Fruit fly (Drosophila melanogaster) whole organism, embryonic: ENCODE results near the gene anchor.

Experiments used
- CG10209 ChIP-seq: fragments of 200-800 bp; sonication (Bioruptor generic); optimal IDR thresholded peaks from 3 replicates; lab custom pipeline; 2017; ENCODE audit warnings: missing biosample characterization, mild to moderate bottlenecking, missing genetic modification characterization, missing genetic modification reagents
- CG1024 ChIP-seq: fragments of 200-800 bp; sonication (Bioruptor generic); IDR thresholded peaks from 2 replicates; pipeline ENCODE4 v1.3.6; 2022; ENCODE audit warnings: missing biosample characterization, missing genetic modification characterization
- CG12769 ChIP-seq: fragments of 200-800 bp; sonication (Bioruptor generic); optimal IDR thresholded peaks from 2 replicates; lab custom pipeline; 2019; ENCODE audit warnings: missing biosample characterization, mild to moderate bottlenecking, missing genetic modification characterization, moderate library complexity
- CG15269 ChIP-seq: fragments of 200-800 bp; sonication (Bioruptor generic); optimal IDR thresholded peaks from 2 replicates; lab custom pipeline; 2018; ENCODE audit warnings: missing biosample characterization, mild to moderate bottlenecking, missing genetic modification characterization, moderate library complexity
- CG17385 ChIP-seq: fragments of 200-800 bp; sonication (Bioruptor generic); optimal IDR thresholded peaks from 3 replicates; lab custom pipeline; 2018; ENCODE audit warnings: missing biosample characterization, mild to moderate bottlenecking, missing genetic modification characterization
- CG34376 ChIP-seq: fragments of 200-800 bp; sonication (Bioruptor generic); optimal IDR thresholded peaks from 2 replicates; lab custom pipeline; 2018; ENCODE audit warnings: missing biosample characterization, mild to moderate bottlenecking, missing genetic modification characterization
- CG34422 ChIP-seq: fragments of 200-800 bp; sonication (Bioruptor generic); IDR thresholded peaks from 3 replicates; pipeline ENCODE4 v1.3.6; 2022; ENCODE audit warnings: missing biosample characterization, missing genetic modification characterization
- CG4617 ChIP-seq: fragments of 200-800 bp; sonication (Bioruptor generic); optimal IDR thresholded peaks from 3 replicates; lab custom pipeline; 2016; ENCODE audit warnings: missing biosample characterization, missing genetic modification characterization, borderline replicate concordance
- CG6272 ChIP-seq: fragments of 200-800 bp; sonication (Bioruptor generic); IDR thresholded peaks from 2 replicates; pipeline ENCODE4 v1.3.6; 2022; ENCODE audit warnings: missing biosample characterization, missing genetic modification characterization
- CG7372 ChIP-seq: fragments of 200-800 bp; sonication (Bioruptor generic); IDR thresholded peaks from 2 replicates; pipeline ENCODE4 v1.3.6; 2022; ENCODE audit warnings: missing biosample characterization, missing genetic modification characterization
- CG7987 ChIP-seq: fragments of 200-800 bp; sonication (Bioruptor generic); optimal IDR thresholded peaks from 2 replicates; lab custom pipeline; 2018; ENCODE audit warnings: missing biosample characterization, mild to moderate bottlenecking, missing genetic modification characterization, moderate library complexity
- CG8478 ChIP-seq: fragments of >200 bp; optimal IDR thresholded peaks from 2 replicates; lab custom pipeline; 2018
- CG8924 ChIP-seq: fragments of 200-800 bp; optimal IDR thresholded peaks from 3 replicates; lab custom pipeline; 2019; ENCODE audit warnings: missing biosample characterization, mild to moderate bottlenecking, missing genetic modification characterization, moderate library complexity
- Ets65A ChIP-seq: fragments of 200-800 bp; sonication (Bioruptor generic); peaks from one replicate; lab custom pipeline; 2016; ENCODE audit warnings: missing biosample characterization, missing genetic modification characterization
- Fer3 ChIP-seq: fragments of 200-800 bp; sonication (Bioruptor generic); optimal IDR thresholded peaks from 2 replicates; lab custom pipeline; 2018; ENCODE audit warnings: missing biosample characterization, mild to moderate bottlenecking, missing genetic modification characterization, moderate library complexity
- Gug ChIP-seq: fragments of 200-800 bp; sonication (Bioruptor generic); IDR thresholded peaks from 4 replicates; pipeline ENCODE4 v1.3.6; 2022; ENCODE audit warnings: missing biosample characterization, missing genetic modification characterization
- Lim3 ChIP-seq: fragments of 200-800 bp; sonication (Bioruptor generic); IDR thresholded peaks from 2 replicates; pipeline ENCODE4 v1.3.6; 2022; ENCODE audit warnings: missing biosample characterization, missing genetic modification characterization
- Meics ChIP-seq: fragments of 200-800 bp; sonication (Bioruptor generic); optimal IDR thresholded peaks from 2 replicates; lab custom pipeline; 2017; ENCODE audit warnings: missing biosample characterization, mild to moderate bottlenecking, missing genetic modification characterization
- NC2β ChIP-seq: fragments of 200-800 bp; sonication (Bioruptor generic); optimal IDR thresholded peaks from 2 replicates; lab custom pipeline; 2016; ENCODE audit warnings: missing biosample characterization, missing genetic modification characterization
- NFAT ChIP-seq: fragments of 200-800 bp; sonication (Bioruptor generic); IDR thresholded peaks from 2 replicates; pipeline ENCODE4 v1.3.6; 2022; ENCODE audit warnings: missing biosample characterization, missing genetic modification characterization
- Optix ChIP-seq: fragments of 200-800 bp; sonication (Bioruptor generic); IDR thresholded peaks from 3 replicates; pipeline ENCODE4 v1.3.6; 2022; ENCODE audit warnings: missing biosample characterization, missing genetic modification characterization
- Side ChIP-seq: fragments of 200-800 bp; sonication (Bioruptor generic); optimal IDR thresholded peaks from 2 replicates; lab custom pipeline; 2016; ENCODE audit warnings: missing biosample characterization, missing genetic modification characterization
- Xrp1 ChIP-seq: fragments of 200-800 bp; sonication (Bioruptor generic); IDR thresholded peaks from 2 replicates; pipeline ENCODE4 v1.3.6; 2022; ENCODE audit warnings: missing biosample characterization, missing genetic modification characterization
- en ChIP-seq: fragments of 200-800 bp; sonication (Bioruptor generic); optimal IDR thresholded peaks from 2 replicates; lab custom pipeline; 2016; ENCODE audit warnings: missing biosample characterization, missing genetic modification characterization
- exex ChIP-seq: fragments of 200-800 bp; sonication (Bioruptor generic); optimal IDR thresholded peaks from 4 replicates; lab custom pipeline; 2018; ENCODE audit warnings: missing biosample characterization, mild to moderate bottlenecking, missing genetic modification characterization, moderate library complexity
- fd3F ChIP-seq: fragments of 200-800 bp; sonication (Bioruptor generic); optimal IDR thresholded peaks from 2 replicates; lab custom pipeline; 2018; ENCODE audit warnings: missing biosample characterization, mild to moderate bottlenecking, missing genetic modification characterization, moderate library complexity
- gcm2 ChIP-seq: fragments of 200-800 bp; sonication (Bioruptor generic); optimal IDR thresholded peaks from 2 replicates; lab custom pipeline; 2016; ENCODE audit warnings: missing biosample characterization, missing genetic modification characterization
- gem ChIP-seq: fragments of 200-800 bp; sonication (Bioruptor generic); optimal IDR thresholded peaks from 2 replicates; lab custom pipeline; 2019; ENCODE audit warnings: missing biosample characterization, mild to moderate bottlenecking, missing genetic modification characterization, moderate library complexity
- grn ChIP-seq: fragments of 200-800 bp; sonication (Bioruptor generic); optimal IDR thresholded peaks from 3 replicates; lab custom pipeline; 2017; ENCODE audit warnings: missing biosample characterization, missing genetic modification characterization
- gsb-n ChIP-seq: fragments of 200-800 bp; sonication (Bioruptor generic); optimal IDR thresholded peaks from 3 replicates; lab custom pipeline; 2018; ENCODE audit warnings: missing biosample characterization, mild to moderate bottlenecking, missing genetic modification characterization
- hkb ChIP-seq, 2 experiments: fragments of 200-800 bp in 1 of 2; fragments of >200 bp in 1 of 2; sonication (Bioruptor generic) in 1 of 2; IDR thresholded peaks in 1 of 2; optimal IDR thresholded peaks in 1 of 2; 2 replicates each; pipeline versions ENCODE4 v1.3.6 to Lab custom; 2017 to 2022; ENCODE audit warnings: missing biosample characterization in 1 of 2, missing genetic modification characterization in 1 of 2
- ind ChIP-seq: fragments of 200-800 bp; sonication (Bioruptor generic); optimal IDR thresholded peaks from 3 replicates; lab custom pipeline; 2016; ENCODE audit warnings: missing biosample characterization, missing genetic modification characterization
- insv ChIP-seq, 2 experiments: fragments of 200-800 bp; sonication (Bioruptor generic); optimal IDR thresholded peaks; 3 replicates each; lab custom pipeline; 2016 to 2018; ENCODE audit warnings: missing biosample characterization in 2 of 2, missing genetic modification characterization in 2 of 2
- inv ChIP-seq: fragments of 200-800 bp; sonication (Bioruptor generic); IDR thresholded peaks from 2 replicates; pipeline ENCODE4 v1.3.6; 2022; ENCODE audit warnings: missing biosample characterization, missing genetic modification characterization; ENCODE audit not compliant: partially characterized antibody
- kni ChIP-seq: fragments of 200-800 bp; sonication (Bioruptor generic); optimal IDR thresholded peaks from 3 replicates; lab custom pipeline; 2017; ENCODE audit warnings: mild to moderate bottlenecking, missing biosample characterization, missing genetic modification reagents, missing genetic modification characterization
- sens ChIP-seq: fragments of 200-800 bp; sonication (Bioruptor generic); peaks from one replicate; lab custom pipeline; 2016; ENCODE audit warnings: missing biosample characterization, missing genetic modification characterization
- so ChIP-seq: fragments of 200-800 bp; sonication (Bioruptor generic); IDR thresholded peaks from 3 replicates; pipeline ENCODE4 v1.3.6; 2022; ENCODE audit warnings: missing biosample characterization, missing genetic modification characterization
- sqz ChIP-seq: fragments of 200-800 bp; sonication (Bioruptor generic); optimal IDR thresholded peaks from 3 replicates; lab custom pipeline; 2018; ENCODE audit warnings: missing biosample characterization, mild to moderate bottlenecking, missing genetic modification characterization
- tna ChIP-seq: fragments of 200-800 bp; sonication (Bioruptor generic); IDR thresholded peaks from 2 replicates; pipeline ENCODE4 v1.3.6; 2022; ENCODE audit warnings: missing biosample characterization, missing genetic modification characterization; ENCODE audit not compliant: partially characterized antibody
- unpg ChIP-seq: fragments of 200-800 bp; sonication (Bioruptor generic); optimal IDR thresholded peaks from 3 replicates; lab custom pipeline; 2018; ENCODE audit warnings: missing biosample characterization, mild to moderate bottlenecking, missing genetic modification characterization, moderate library complexity
- wor ChIP-seq: fragments of 200-800 bp; sonication (Bioruptor generic); IDR thresholded peaks from 2 replicates; pipeline ENCODE4 v1.3.6; 2022; ENCODE audit warnings: missing biosample characterization, missing genetic modification characterization

anchor gene

DNA sequence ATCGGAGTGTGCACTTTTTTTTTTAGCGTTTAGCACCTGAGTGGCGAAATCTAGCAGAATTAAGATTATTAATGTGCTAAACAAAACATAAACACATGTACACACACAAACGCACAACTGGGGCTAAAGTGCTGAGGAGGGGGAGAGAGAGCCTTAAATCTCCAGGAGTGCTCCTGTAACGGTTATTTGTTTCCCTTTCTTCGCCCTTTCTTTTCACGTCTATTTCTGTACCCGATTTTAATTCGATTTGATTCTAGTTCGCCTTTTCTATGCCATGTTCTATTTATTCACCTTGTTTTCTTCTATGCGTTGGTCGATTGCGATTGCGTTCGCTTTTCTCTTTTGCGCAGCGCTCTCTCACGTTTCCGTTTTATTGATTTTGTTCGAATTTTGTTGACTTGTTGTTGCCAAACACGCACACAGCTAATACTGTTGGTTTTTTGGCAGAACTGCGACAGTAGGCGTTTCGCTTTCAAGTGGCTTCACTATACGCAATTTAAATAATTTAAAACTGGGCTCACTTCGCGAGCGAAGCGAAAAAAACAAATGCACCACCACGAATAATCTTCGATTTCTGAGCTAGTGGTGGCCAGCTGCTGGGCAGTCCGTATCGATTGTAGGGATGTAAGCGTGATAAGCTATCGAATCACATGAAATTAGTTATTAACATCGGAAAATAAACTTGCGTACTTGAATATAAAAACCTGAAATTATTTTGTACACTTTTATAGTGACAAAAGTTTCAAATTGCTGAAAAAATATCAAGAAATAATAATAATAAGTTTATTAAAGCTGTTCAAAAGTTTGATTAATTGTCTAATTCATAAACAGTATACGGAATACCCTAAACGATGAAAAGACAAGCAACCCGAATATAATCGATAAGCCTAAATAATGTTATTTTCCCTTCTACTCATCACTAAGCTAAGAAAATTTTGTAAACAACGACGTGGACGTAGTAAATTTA is 32.4 kb downstream of the anchor start, which contains the start of the genes Krn, Ndfip and CG7484 (continued):
- TF ChIP-seq so (GFP tag; lab: Robert Waterston, UW) = peak; percentile 79
- no peak for TF ChIP-seq CG8478
- TF ChIP-seq CG10209 (GFP tag; lab: Kevin White, UChicago) = peak; percentile 87
- peak; percentile 67 for TF ChIP-seq Side (GFP tag; lab: Kevin White, UChicago)
- peak; percentile 48 for TF ChIP-seq gcm2 (GFP tag; lab: Kevin White, UChicago)
- peak; percentile 44 for TF ChIP-seq sqz (GFP tag; lab: Kevin White, UChicago)
- peak; percentile 29 for TF ChIP-seq en (GFP tag; lab: Kevin White, UChicago)
- TF ChIP-seq CG7372 (GFP tag; lab: Robert Waterston, UW) = peak; percentile 87
- TF ChIP-seq exex = peak; percentile 73
- no peak for TF ChIP-seq Lim3 (GFP tag; lab: Robert Waterston, UW)
- peak; percentile 78 for TF ChIP-seq Gug (GFP tag; lab: Robert Waterston, UW)
- TF ChIP-seq CG8924 (tag; lab: Kevin White, UChicago) = peak; percentile 94
- TF ChIP-seq CG12769 (tag; lab: Kevin White, UChicago) = peak; percentile 72
- peak; percentile 98 for TF ChIP-seq Ets65A (GFP tag; lab: Kevin White, UChicago)
- peak; percentile 27 for TF ChIP-seq CG7987 (GFP tag; lab: Kevin White, UChicago)
- TF ChIP-seq tna (GFP tag; lab: Robert Waterston, UW) = peak; percentile 85
- TF ChIP-seq CG17385 = peak; percentile 60
- TF ChIP-seq hkb (optimal IDR thresholded peaks at IDR 0.05; lab: Kevin White, UChicago) = no peak
- TF ChIP-seq hkb (GFP tag; IDR thresholded peaks at IDR 0.05; lab: Robert Waterston, UW) = peak; percentile 71
- peak; percentile 89 for TF ChIP-seq Fer3 (tag; lab: Kevin White, UChicago)
- peak; percentile 86 for TF ChIP-seq gsb-n (tag; lab: Kevin White, UChicago)
- TF ChIP-seq CG34376 (GFP tag; lab: Kevin White, UChicago) = peak; percentile 76
- peak; percentile 32 for TF ChIP-seq NC2β (GFP tag; lab: Kevin White, UChicago)
- peak; percentile 84 for TF ChIP-seq Meics (GFP tag; lab: Kevin White, UChicago)
- TF ChIP-seq fd3F = peak; percentile 86
- peak; percentile 86 for TF ChIP-seq CG34422 (GFP tag; lab: Robert Waterston, UW)
- peak; percentile 97 for TF ChIP-seq inv (GFP tag; lab: Robert Waterston, UW)
- peak; percentile 90 for TF ChIP-seq ind
- TF ChIP-seq NFAT (GFP tag; lab: Robert Waterston, UW) = peak; percentile 84
- TF ChIP-seq CG4617 (GFP tag; lab: Kevin White, UChicago) = peak; percentile 56
- peak; percentile 60 for TF ChIP-seq grn (GFP tag; lab: Kevin White, UChicago)
- 0 out of 3 replicates have a peak, but pooled peaks have one; percentile 38 for TF ChIP-seq Optix (GFP tag; lab: Robert Waterston, UW)
- peak; percentile 37; the same call in 1 of the 2 replicates for TF ChIP-seq CG1024
- TF ChIP-seq kni (GFP tag; lab: Kevin White, UChicago) = peak; percentile 11

DNA sequence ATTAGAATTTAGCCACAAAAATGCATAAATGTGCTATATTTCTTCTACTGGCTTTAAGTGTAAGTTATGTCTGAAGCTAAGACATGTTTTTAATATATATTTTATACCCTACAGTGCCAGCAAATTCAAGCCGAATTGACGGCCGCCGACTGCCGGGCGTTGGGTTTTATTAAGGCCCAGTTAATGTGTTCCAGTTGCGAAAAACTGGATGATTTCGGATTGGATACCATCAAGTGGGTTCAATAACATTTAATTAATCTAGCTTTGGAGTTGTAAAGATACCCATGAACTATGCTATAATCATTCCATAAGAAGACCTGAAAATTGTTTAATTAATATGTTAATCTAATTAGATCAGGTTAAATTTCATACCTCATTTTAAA is 33.0 kb downstream of the anchor start:
- no peak for TF ChIP-seq wor (GFP tag; lab: Robert Waterston, UW)
- TF ChIP-seq unpg (GFP tag; lab: Kevin White, UChicago) = no peak
- TF ChIP-seq insv (GFP tag; optimal IDR thresholded peaks at IDR 0.05; lab: Kevin White, UChicago) = no peak
- TF ChIP-seq Xrp1 (GFP tag; lab: Robert Waterston, UW) = no peak
- no peak for TF ChIP-seq CG15269
- TF ChIP-seq CG6272 (GFP tag; lab: Robert Waterston, UW) = no peak
- no peak for TF ChIP-seq gem
- no peak for TF ChIP-seq sens (GFP tag; lab: Kevin White, UChicago)
